Fruit fly (Drosophila melanogaster) whole organism, pupa: ENCODE measurements around the gene Cpr76Bc.

Experiments used
- CG32121 ChIP-seq: fragments of 200-800 bp; sonication (Bioruptor generic); IDR thresholded peaks from 2 replicates; pipeline ENCODE4 v1.3.6; 2022; ENCODE audit warnings: missing biosample characterization, missing genetic modification characterization
- CG4496 ChIP-seq: fragments of 200-800 bp; sonication (Bioruptor generic); IDR thresholded peaks from 3 replicates; pipeline ENCODE4 v1.3.6; 2022; ENCODE audit warnings: missing biosample characterization, missing genetic modification characterization
- CG8301 ChIP-seq: fragments of 200-800 bp; sonication (Bioruptor generic); optimal IDR thresholded peaks from 2 replicates; lab custom pipeline; 2018; ENCODE audit warnings: missing biosample characterization, mild to moderate bottlenecking, missing genetic modification characterization
- Ets98B ChIP-seq: fragments of 200-800 bp; sonication (Bioruptor generic); IDR thresholded peaks from 2 replicates; pipeline ENCODE4 v1.3.6; 2022; ENCODE audit warnings: missing biosample characterization, missing genetic modification characterization
- Pif1B ChIP-seq: fragments of 200-800 bp; sonication (Bioruptor generic); optimal IDR thresholded peaks from 3 replicates; lab custom pipeline; 2016; ENCODE audit warnings: missing biosample characterization, missing genetic modification characterization
- Snoo ChIP-seq: fragments of 200-800 bp; sonication (Bioruptor generic); optimal IDR thresholded peaks from 3 replicates; lab custom pipeline; 2017; ENCODE audit warnings: missing biosample characterization, mild to moderate bottlenecking, missing genetic modification characterization, inconsistent platforms
- fd96Ca ChIP-seq: fragments of 200-800 bp; sonication (Bioruptor generic); IDR thresholded peaks from 3 replicates; pipeline ENCODE4 v1.3.6; 2022; ENCODE audit warnings: missing biosample characterization, missing genetic modification characterization
- rn ChIP-seq: fragments of 200-800 bp; sonication (Bioruptor generic); IDR thresholded peaks from 2 replicates; pipeline ENCODE4 v1.3.6; 2022; ENCODE audit warnings: missing biosample characterization, missing genetic modification characterization

- TF ChIP-seq CG32121 (GFP tag; lab: Robert Waterston, UW) (no peak), rn (no peak), Ets98B (GFP tag; lab: Robert Waterston, UW) (no peak), CG8301 (tag; lab: Kevin White, UChicago) (no peak), CG4496 (GFP tag; lab: Robert Waterston, UW) (no peak), Snoo (tag; lab: Kevin White, UChicago) (no peak), Pif1B (GFP tag; lab: Kevin White, UChicago) (no peak), fd96Ca (GFP tag; lab: Robert Waterston, UW) (no peak)
Observed at dm6 chr3L:19521093-19521492, 348 bp downstream of the Cpr76Bc start.
